Worm (Caenorhabditis elegans): ENCODE measurements around the gene C14A6.3.
"Not testable (repeated sequence)": the region's sequence is repeated elsewhere in the genome, so short reads cannot be mapped to it uniquely, and the experiment has no call there.

The C14A6.3 gene

ce11 chrV:18146077-18146476 is at the start of gene C14A6.3:
C14A6.3 (plus strand) TSS chrV:18146377.
- TF ChIP-seq hpl-2 (GFP tag; optimal IDR thresholded peaks at IDR 0.05) (no peak), vab-15 (tag; optimal IDR thresholded peaks at IDR 0.05) (no peak), fkh-10 (GFP tag; optimal IDR thresholded peaks at IDR 0.05) (no peak), nhr-28 (tag; optimal IDR thresholded peaks at IDR 0.05) (no peak), lsy-2 (tag; optimal IDR thresholded peaks at IDR 0.05) (no peak), tbx-2 (tag; optimal IDR thresholded peaks at IDR 0.05) (no peak), unc-86 (tag; optimal IDR thresholded peaks at IDR 0.05) (no peak), ama-1 (optimal IDR thresholded peaks at IDR 0.05) (no peak), ceh-8 (GFP tag; optimal IDR thresholded peaks at IDR 0.05) (no peak), efl-1 (optimal IDR thresholded peaks at IDR 0.05) (no peak), efl-1 (GFP tag; optimal IDR thresholded peaks at IDR 0.05 in 1 of 2) (no peak), irx-1 (tag; optimal IDR thresholded peaks at IDR 0.05) (no peak), swsn-7 (tag; optimal IDR thresholded peaks at IDR 0.05) (no peak), nhr-20 (tag; optimal IDR thresholded peaks at IDR 0.05) (no peak)

- TF ChIP-seq efl-1 (optimal IDR thresholded peaks at IDR 0.05), result no peak
- peak in 1 of 2 experiments; percentile 3 for TF ChIP-seq efl-1 (GFP tag; optimal IDR thresholded peaks at IDR 0.05 in 1 of 2)
- no peak for TF ChIP-seq nhr-71 (tag; optimal IDR thresholded peaks at IDR 0.05)
- TF ChIP-seq nhr-85 (tag), result peak; percentile 53
Observed at ce11 chrV:18098387-18098786, 47.8 kb upstream of the C14A6.3 start, which contains the start of gene par-4. par-4 (plus strand) TSS chrV:18098687.

ce11 chrV:18106055-18106454 is 40.1 kb upstream of the C14A6.3 start:
- TF ChIP-seq nhr-47 (tag; optimal IDR thresholded peaks at IDR 0.05), result no peak
- TF ChIP-seq unc-62 (GFP tag; optimal IDR thresholded peaks at IDR 0.05), result no peak
- no peak for TF ChIP-seq mab-9 (GFP tag; IDR thresholded peaks at IDR 0.05)
- no peak for TF ChIP-seq snu-23 (GFP tag; optimal IDR thresholded peaks at IDR 0.05)
- TF ChIP-seq fkh-10 (GFP tag; optimal IDR thresholded peaks at IDR 0.05), result no peak
- no peak for TF ChIP-seq sox-4 (tag; optimal IDR thresholded peaks at IDR 0.05)
- TF ChIP-seq alr-1 (tag; optimal IDR thresholded peaks at IDR 0.05; ENCODE audit: borderline replicate concordance), result no peak
- TF ChIP-seq mdl-1 (tag; optimal IDR thresholded peaks at IDR 0.05), result no peak
- no peak for TF ChIP-seq ztf-4 (tag; optimal IDR thresholded peaks at IDR 0.05)
- no peak for TF ChIP-seq C04F5.9 (tag; optimal IDR thresholded peaks at IDR 0.05)
- TF ChIP-seq pax-3 (tag; optimal IDR thresholded peaks at IDR 0.05), result no peak
- no peak for TF ChIP-seq rnt-1 (tag; optimal IDR thresholded peaks at IDR 0.05)
- no peak for TF ChIP-seq F16B12.6 (tag; optimal IDR thresholded peaks at IDR 0.05)

ce11 chrV:18107969-18108368 is 38.2 kb upstream of the C14A6.3 start, which contains the start of gene Y37H2A.1:
Y37H2A.1 (plus strand) TSS chrV:18108269.
- TF ChIP-seq snu-23 (GFP tag; optimal IDR thresholded peaks at IDR 0.05) (no peak), efl-1 (optimal IDR thresholded peaks at IDR 0.05) (no peak), efl-1 (GFP tag; optimal IDR thresholded peaks at IDR 0.05 in 1 of 2) (peak in 1 of 2 experiments; percentile 65)

- no peak for TF ChIP-seq ceh-82 (tag; optimal IDR thresholded peaks at IDR 0.05)
- TF ChIP-seq aha-1 (tag; optimal IDR thresholded peaks at IDR 0.05), result no peak
- no peak for TF ChIP-seq skn-1 (tag; optimal IDR thresholded peaks at IDR 0.05)
- TF ChIP-seq ceh-88 (GFP tag; IDR thresholded peaks at IDR 0.05), result no peak
- no peak for TF ChIP-seq dpl-1 (GFP tag; optimal IDR thresholded peaks at IDR 0.05)
- TF ChIP-seq nhr-20 (tag; optimal IDR thresholded peaks at IDR 0.05), result no peak
- no peak for TF ChIP-seq hlh-4 (tag; optimal IDR thresholded peaks at IDR 0.05)
Observed at ce11 chrV:18109449-18109848, 36.7 kb upstream of the C14A6.3 start.

- TF ChIP-seq efl-1 (optimal IDR thresholded peaks at IDR 0.05), result not testable (repeated sequence)
- TF ChIP-seq efl-1 (GFP tag; optimal IDR thresholded peaks at IDR 0.05 in 1 of 2) (peak in 1 of 2 experiments; percentile 35), dpl-1 (GFP tag; optimal IDR thresholded peaks at IDR 0.05) (peak in 1 of 3 experiments; percentile 9)
Observed at ce11 chrV:18115054-18115453, 31.1 kb upstream of the C14A6.3 start.

Measured in whole organism, L1 larva.